Worm (Caenorhabditis elegans): ENCODE data around the gene glb-11.

Gene glb-11

ce11 chrIII:3978438-3978837, 13.6 kb downstream of the glb-11 start:
- TF ChIP-seq skn-1 (tag; optimal IDR thresholded peaks at IDR 0.05) (no peak), nhr-11 (tag; optimal IDR thresholded peaks at IDR 0.05) (no peak), Y55F3AM.14 (GFP tag; optimal IDR thresholded peaks at IDR 0.05) (no peak), unc-55 (GFP tag; optimal IDR thresholded peaks at IDR 0.05) (peak; percentile 9), mbf-1 (tag; optimal IDR thresholded peaks at IDR 0.05) (no peak), nhr-23 (tag; optimal IDR thresholded peaks at IDR 0.05) (no peak), egl-27 (tag; optimal IDR thresholded peaks at IDR 0.05) (no peak), snpc-4 (tag; optimal IDR thresholded peaks at IDR 0.05) (no peak), crh-2 (tag; optimal IDR thresholded peaks at IDR 0.05) (peak; percentile 37), fos-1 (tag; optimal IDR thresholded peaks at IDR 0.05) (peak; percentile 8), nhr-77 (tag; optimal IDR thresholded peaks at IDR 0.05) (no peak), elt-3 (tag; optimal IDR thresholded peaks at IDR 0.05) (no peak), ceh-16 (tag; optimal IDR thresholded peaks at IDR 0.05) (no peak), nhr-25 (tag; optimal IDR thresholded peaks at IDR 0.05) (peak; percentile 38), lin-13 (GFP tag; optimal IDR thresholded peaks at IDR 0.05) (no peak)

ce11 chrIII:3976992-3977391, 15.0 kb downstream of the glb-11 start:
- TF ChIP-seq unc-62 (GFP tag; optimal IDR thresholded peaks at IDR 0.05) = no peak
- TF ChIP-seq peb-1 (tag; optimal IDR thresholded peaks at IDR 0.05) = no peak
- TF ChIP-seq ZK546.5 (tag; optimal IDR thresholded peaks at IDR 0.05) = no peak
- TF ChIP-seq egl-27 (tag; optimal IDR thresholded peaks at IDR 0.05) = no peak
- no peak for TF ChIP-seq ztf-4 (tag; optimal IDR thresholded peaks at IDR 0.05)
- no peak for TF ChIP-seq Y55F3AM.14 (GFP tag; optimal IDR thresholded peaks at IDR 0.05)
- TF ChIP-seq F13H6.1 (tag; optimal IDR thresholded peaks at IDR 0.05) = no peak
- TF ChIP-seq nhr-21 (tag; optimal IDR thresholded peaks at IDR 0.05) = no peak
- no peak for TF ChIP-seq snpc-4 (tag; optimal IDR thresholded peaks at IDR 0.05)
- TF ChIP-seq alr-1 (tag; optimal IDR thresholded peaks at IDR 0.05) = no peak
- no peak for TF ChIP-seq dmd-4 (tag; optimal IDR thresholded peaks at IDR 0.05)
- TF ChIP-seq elt-1 (tag; optimal IDR thresholded peaks at IDR 0.05) = no peak
- TF ChIP-seq zag-1 (tag; optimal IDR thresholded peaks at IDR 0.05) = no peak
- TF ChIP-seq nhr-10 (tag; optimal IDR thresholded peaks at IDR 0.05) = no peak
- TF ChIP-seq nhr-129 (tag; optimal IDR thresholded peaks at IDR 0.05) = no peak
- no peak for TF ChIP-seq nhr-23 (tag; optimal IDR thresholded peaks at IDR 0.05)
- no peak for TF ChIP-seq unc-39 (tag; optimal IDR thresholded peaks at IDR 0.05)
- TF ChIP-seq lin-11 (tag; optimal IDR thresholded peaks at IDR 0.05) = no peak

ce11 chrIII:3976291-3976690, 15.7 kb downstream of the glb-11 start, which contains the start of gene msi-1:
msi-1 (minus strand) TSS chrIII:3976391.
- TF ChIP-seq gmeb-1 (tag; optimal IDR thresholded peaks at IDR 0.05) = no peak
- TF ChIP-seq lsy-2 (tag; optimal IDR thresholded peaks at IDR 0.05) = no peak
- TF ChIP-seq nhr-237 (tag; optimal IDR thresholded peaks at IDR 0.05) = no peak
- no peak for TF ChIP-seq skn-1 (tag; optimal IDR thresholded peaks at IDR 0.05)
- no peak for TF ChIP-seq alr-1 (tag; optimal IDR thresholded peaks at IDR 0.05)
- TF ChIP-seq nhr-21 (tag; optimal IDR thresholded peaks at IDR 0.05) = no peak
- TF ChIP-seq ztf-4 (tag; optimal IDR thresholded peaks at IDR 0.05) = no peak

ce11 chrIII:3975008-3975407, 17.0 kb downstream of the glb-11 start:
- TF ChIP-seq peb-1 (tag; optimal IDR thresholded peaks at IDR 0.05) (no peak), ztf-1 (GFP tag; conservative IDR thresholded peaks at IDR 0.05) (no peak), F13H6.1 (tag; optimal IDR thresholded peaks at IDR 0.05) (no peak), dmd-4 (tag; optimal IDR thresholded peaks at IDR 0.05) (no peak), unc-39 (tag; optimal IDR thresholded peaks at IDR 0.05) (no peak)

ce11 chrIII:3974503-3974902, 17.5 kb downstream of the glb-11 start:
- TF ChIP-seq nhr-11 (tag; optimal IDR thresholded peaks at IDR 0.05) (no peak), elt-3 (tag; optimal IDR thresholded peaks at IDR 0.05) (no peak), blmp-1 (tag; optimal IDR thresholded peaks at IDR 0.05; ENCODE audit: insufficient read depth) (no peak), ZK546.5 (tag; optimal IDR thresholded peaks at IDR 0.05) (no peak), ztf-11 (tag; optimal IDR thresholded peaks at IDR 0.05) (no peak), ztf-1 (GFP tag; conservative IDR thresholded peaks at IDR 0.05) (no peak)
